Fruit fly (Drosophila melanogaster): ENCODE measurements around the gene CG32756.

CG32756 gene

dm6 chrX:5972030-5972429, 26.5 kb downstream of the CG32756 start (continued):
- peak; percentile 40 for TF ChIP-seq dmrt99B (tag; optimal IDR thresholded peaks at IDR 0.05)
- peak; percentile 41 for TF ChIP-seq PHDP (tag; optimal IDR thresholded peaks at IDR 0.05)
- TF ChIP-seq CG5953 (GFP tag; IDR thresholded peaks at IDR 0.05): 0 out of 2 replicates have a peak, but pooled peaks have one; percentile 17
- TF ChIP-seq toy (GFP tag; IDR thresholded peaks at IDR 0.05): no peak
- no peak for TF ChIP-seq CG3838 (GFP tag; optimal IDR thresholded peaks at IDR 0.05)
- no peak for TF ChIP-seq CG34422 (GFP tag; IDR thresholded peaks at IDR 0.05)
- TF ChIP-seq tx (GFP tag; optimal IDR thresholded peaks at IDR 0.05): no peak
- TF ChIP-seq Six4 (GFP tag; optimal IDR thresholded peaks at IDR 0.05): no peak
- TF ChIP-seq fu2 (GFP tag; optimal IDR thresholded peaks at IDR 0.05): no peak
- peak; percentile 67 for TF ChIP-seq CG1603 (tag; optimal IDR thresholded peaks at IDR 0.05)
- no peak for TF ChIP-seq CG17186 (GFP tag; optimal IDR thresholded peaks at IDR 0.05)
- no peak for TF ChIP-seq Dfd (GFP tag; optimal IDR thresholded peaks at IDR 0.05)
- peak; percentile 26; the same call in 1 of the 2 replicates for TF ChIP-seq E2f2 (GFP tag; IDR thresholded peaks at IDR 0.05)
- no peak for TF ChIP-seq CG1832 (GFP tag; optimal IDR thresholded peaks at IDR 0.05)
- TF ChIP-seq grau (tag; optimal IDR thresholded peaks at IDR 0.05): no peak
- no peak for TF ChIP-seq CG6272 (GFP tag; IDR thresholded peaks at IDR 0.05)
- TF ChIP-seq Atf3 (GFP tag; optimal IDR thresholded peaks at IDR 0.05): peak; percentile 7
- TF ChIP-seq NK7.1 (GFP tag; optimal IDR thresholded peaks at IDR 0.05): no peak
- TF ChIP-seq trem (tag; optimal IDR thresholded peaks at IDR 0.05): no peak
- TF ChIP-seq yki (optimal IDR thresholded peaks at IDR 0.05): no peak
- no peak for TF ChIP-seq tll (GFP tag; optimal IDR thresholded peaks at IDR 0.05)
- no peak for TF ChIP-seq CG17612 (GFP tag; IDR thresholded peaks at IDR 0.05)
- TF ChIP-seq CG32772 (GFP tag; IDR thresholded peaks at IDR 0.05): peak; percentile 70
- no peak for TF ChIP-seq Tbp (GFP tag; optimal IDR thresholded peaks at IDR 0.05)
- TF ChIP-seq Ets65A (GFP tag): peak; percentile 88
- peak; percentile 29 for TF ChIP-seq CG15269 (tag; optimal IDR thresholded peaks at IDR 0.05)
- TF ChIP-seq CG1792 (GFP tag; optimal IDR thresholded peaks at IDR 0.05): no peak
- TF ChIP-seq CG14710 (tag; optimal IDR thresholded peaks at IDR 0.05): peak; percentile 14
- TF ChIP-seq CG3847 (GFP tag; IDR thresholded peaks at IDR 0.05): no peak
- no peak for TF ChIP-seq hb (GFP tag; IDR thresholded peaks at IDR 0.05; ENCODE audit: partially characterized antibody)
- TF ChIP-seq CG10366 (GFP tag; IDR thresholded peaks at IDR 0.05): peak; percentile 51; the same call in 1 of the 2 replicates
- no peak for TF ChIP-seq Asciz (GFP tag; optimal IDR thresholded peaks at IDR 0.05)
- TF ChIP-seq sr (GFP tag; IDR thresholded peaks at IDR 0.05): 0 out of 3 replicates have a peak, but pooled peaks have one; percentile 34
- no peak for TF ChIP-seq gfzf (GFP tag; optimal IDR thresholded peaks at IDR 0.05)
- TF ChIP-seq CG12659 (GFP tag; optimal IDR thresholded peaks at IDR 0.05): peak; percentile 14
- peak; percentile 51; the same call in 2 of the 3 replicates for TF ChIP-seq croc (GFP tag; conservative IDR thresholded peaks at IDR 0.05)

dm6 chrX:5973389-5974025, 28.0 kb downstream of the CG32756 start:
- TF ChIP-seq sisA (GFP tag; IDR thresholded peaks at IDR 0.05): peak; percentile 57; the same call in 1 of the 2 replicates
- TF ChIP-seq CG8924 (tag; optimal IDR thresholded peaks at IDR 0.05): no peak
- no peak for TF ChIP-seq Hand (GFP tag; optimal IDR thresholded peaks at IDR 0.05)
- no peak for TF ChIP-seq CG16813 (GFP tag; IDR thresholded peaks at IDR 0.05; ENCODE audit: partially characterized antibody)
- peak; percentile 58 for TF ChIP-seq CG4424 (GFP tag; optimal IDR thresholded peaks at IDR 0.05)
- TF ChIP-seq unc-4 (GFP tag; IDR thresholded peaks at IDR 0.05; ENCODE audit: partially characterized antibody): no peak
- TF ChIP-seq CG10565 (GFP tag; optimal IDR thresholded peaks at IDR 0.05): no peak
- TF ChIP-seq NFAT (GFP tag; IDR thresholded peaks at IDR 0.05): no peak
- peak; percentile 58 for TF ChIP-seq CG1603 (tag; optimal IDR thresholded peaks at IDR 0.05)
- TF ChIP-seq CG1647 (GFP tag; optimal IDR thresholded peaks at IDR 0.05): no peak
- no peak for TF ChIP-seq HHEX (GFP tag; optimal IDR thresholded peaks at IDR 0.05)
- TF ChIP-seq Atf3 (GFP tag; optimal IDR thresholded peaks at IDR 0.05): no peak
- TF ChIP-seq caup (GFP tag; optimal IDR thresholded peaks at IDR 0.05; ENCODE audit: severe bottlenecking): no peak
- TF ChIP-seq gt (GFP tag; IDR thresholded peaks at IDR 0.05): no peak
- TF ChIP-seq danr (GFP tag; IDR thresholded peaks at IDR 0.05): no peak
- TF ChIP-seq zen2 (GFP tag; IDR thresholded peaks at IDR 0.05; ENCODE audit: partially characterized antibody): no peak
- TF ChIP-seq CG2199 (GFP tag; IDR thresholded peaks at IDR 0.05): no peak
- TF ChIP-seq CG4707 (GFP tag; optimal IDR thresholded peaks at IDR 0.05): no peak
